Fruit fly (Drosophila melanogaster): ENCODE results near the gene CG43089.

The CG43089 gene

DNA sequence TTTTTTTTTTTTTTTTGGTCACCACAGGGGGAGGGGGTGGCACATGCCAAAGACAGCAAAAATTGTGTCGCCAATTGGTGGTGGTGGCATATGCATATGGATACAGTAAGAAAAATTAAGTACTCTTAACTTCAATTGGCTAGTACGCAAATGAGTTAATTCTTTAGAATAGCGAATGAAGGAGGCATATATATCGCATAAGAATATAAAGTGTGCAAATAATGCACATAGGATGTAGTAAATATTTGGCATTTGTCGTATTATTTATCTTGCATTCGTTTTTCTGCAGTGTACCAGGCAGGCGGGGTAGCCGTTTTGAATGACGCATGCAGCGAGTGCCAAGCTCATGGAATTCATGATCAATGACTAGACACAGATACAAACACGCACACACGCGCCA is 4.5 kb upstream of the CG43089 start (continued):
- peak; percentile 31 for TF ChIP-seq Lpt (GFP tag; optimal IDR thresholded peaks at IDR 0.05)
- TF ChIP-seq fd59A (GFP tag; optimal IDR thresholded peaks at IDR 0.05), result peak; percentile 32
- peak; percentile 5 for TF ChIP-seq cyc (GFP tag; optimal IDR thresholded peaks at IDR 0.05)

DNA sequence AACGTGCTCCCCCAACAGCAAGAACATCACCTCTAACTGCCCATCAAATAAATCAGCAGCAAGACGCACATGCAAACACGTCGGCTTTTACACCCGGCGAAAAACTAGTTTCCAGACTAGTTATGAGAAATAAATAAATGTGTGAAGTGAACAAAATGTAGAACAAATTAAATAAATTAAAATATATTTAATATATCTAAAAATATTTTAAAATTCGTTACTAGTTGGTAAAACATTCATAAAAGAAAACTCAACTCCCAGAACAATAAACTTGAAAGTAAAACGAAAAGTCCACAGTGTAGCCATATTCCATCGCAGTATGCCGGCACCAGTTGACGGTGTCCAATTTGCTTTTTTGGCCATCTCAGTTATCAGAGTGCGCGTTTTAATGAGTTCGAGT is 913 bp upstream of the CG43089 start:
- TF ChIP-seq spab (GFP tag; optimal IDR thresholded peaks at IDR 0.05) (no peak), net (GFP tag; optimal IDR thresholded peaks at IDR 0.05) (no peak), Gug (GFP tag; IDR thresholded peaks at IDR 0.05) (no peak), CG15336 (GFP tag; IDR thresholded peaks at IDR 0.05) (peak; percentile 53), CG6276 (GFP tag; optimal IDR thresholded peaks at IDR 0.05) (peak; percentile 5), achi (GFP tag; optimal IDR thresholded peaks at IDR 0.05) (no peak), Eip75B (GFP tag; optimal IDR thresholded peaks at IDR 0.05) (no peak), Met (GFP tag; optimal IDR thresholded peaks at IDR 0.05) (no peak), CG6808 (GFP tag; optimal IDR thresholded peaks at IDR 0.05) (no peak), esn (GFP tag; optimal IDR thresholded peaks at IDR 0.05) (no peak), dac (GFP tag; optimal IDR thresholded peaks at IDR 0.05) (no peak), CG9139 (GFP tag; optimal IDR thresholded peaks at IDR 0.05) (no peak), Hr4 (GFP tag; optimal IDR thresholded peaks at IDR 0.05) (no peak), CG10631 (GFP tag; optimal IDR thresholded peaks at IDR 0.05) (no peak), CG6792 (GFP tag; optimal IDR thresholded peaks at IDR 0.05) (no peak), eg (GFP tag; IDR thresholded peaks at IDR 0.05) (no peak), CG8119 (GFP tag; IDR thresholded peaks at IDR 0.05) (peak; percentile 43; the same call in 1 of the 3 replicates), Hr39 (GFP tag; optimal IDR thresholded peaks at IDR 0.05) (no peak), cyc (GFP tag; optimal IDR thresholded peaks at IDR 0.05) (no peak), CG1621 (tag; optimal IDR thresholded peaks at IDR 0.05) (no peak), CG32006 (GFP tag; optimal IDR thresholded peaks at IDR 0.05) (peak; percentile 57), Smox (GFP tag; optimal IDR thresholded peaks at IDR 0.05) (no peak), CG6854 (GFP tag; optimal IDR thresholded peaks at IDR 0.05) (no peak), CG34406 (GFP tag; optimal IDR thresholded peaks at IDR 0.05) (no peak), Ets96B (tag; optimal IDR thresholded peaks at IDR 0.05) (no peak), salr (GFP tag; optimal IDR thresholded peaks at IDR 0.05) (no peak), Blimp-1 (GFP tag; optimal IDR thresholded peaks at IDR 0.05) (no peak), Lpt (GFP tag; optimal IDR thresholded peaks at IDR 0.05) (no peak), topi (GFP tag; optimal IDR thresholded peaks at IDR 0.05) (no peak), Hr38 (GFP tag; optimal IDR thresholded peaks at IDR 0.05) (no peak), Sox15 (GFP tag; optimal IDR thresholded peaks at IDR 0.05) (no peak), CG11294 (GFP tag; IDR thresholded peaks at IDR 0.05) (no peak), fkh (GFP tag; optimal IDR thresholded peaks at IDR 0.05) (no peak), CG8632 (GFP tag; optimal IDR thresholded peaks at IDR 0.05) (no peak), CG11902 (GFP tag; optimal IDR thresholded peaks at IDR 0.05) (no peak), dsx (GFP tag; optimal IDR thresholded peaks at IDR 0.05; ENCODE audit: poor library complexity, severe bottlenecking) (no peak), CG4318 (GFP tag; optimal IDR thresholded peaks at IDR 0.05) (no peak), svp (GFP tag) (no peak), Eip78C (GFP tag) (peak; percentile 44), Eip93F (GFP tag; optimal IDR thresholded peaks at IDR 0.05) (no peak), CG7368 (GFP tag; optimal IDR thresholded peaks at IDR 0.05) (no peak), OdsH (GFP tag; optimal IDR thresholded peaks at IDR 0.05) (no peak)
